Worm (Caenorhabditis elegans) whole organism, L2 larva: ENCODE results near the gene sma-9.

Source experiments
- ZK546.5 ChIP-seq: sonication (generic microtip); optimal IDR thresholded peaks from 2 replicates; lab custom pipeline; 2017; ENCODE audit warnings: missing biosample characterization, missing genetic modification characterization
- crh-2 ChIP-seq: sonication (generic microtip); optimal IDR thresholded peaks from 2 replicates; lab custom pipeline; 2017; ENCODE audit warnings: missing biosample characterization, missing genetic modification characterization

DNA sequence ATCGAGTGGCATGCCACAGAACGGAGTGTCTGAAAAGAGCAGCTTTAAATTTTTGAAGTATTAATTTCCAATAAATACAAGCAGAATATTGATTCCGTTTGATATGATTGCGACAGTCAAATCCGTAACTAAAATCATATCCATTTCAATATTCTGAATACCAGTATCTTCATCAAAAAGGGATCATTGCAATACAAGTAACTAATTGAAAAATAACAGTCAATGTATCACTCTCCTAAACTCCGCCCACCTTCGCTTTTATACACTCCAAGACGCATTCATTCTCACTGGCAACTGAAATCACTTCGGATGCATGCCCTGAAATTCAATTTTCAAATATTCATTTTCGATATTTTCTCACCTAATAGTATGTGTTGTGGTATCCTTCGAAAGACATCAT, 15.7 kb upstream of the sma-9 start, which contains the start of gene R07A4.3:
- TF ChIP-seq ZK546.5 (tag; lab: Kevin White, UChicago) (no peak), crh-2 (tag; lab: Kevin White, UChicago) (no peak)
